Fruit fly (Drosophila melanogaster) Kc167 (cell line): ENCODE data around the gene Sry-delta.

Experiments used
- Myc ChIP-seq: fragments of >200 bp; optimal IDR thresholded peaks from 2 replicates; lab custom pipeline; 2017; ENCODE audit warnings: missing external identifiers
- h ChIP-seq: fragments of >200 bp; optimal IDR thresholded peaks from 3 replicates; lab custom pipeline; 2018; ENCODE audit warnings: missing external identifiers
- psq ChIP-seq: fragments of >200 bp; optimal IDR thresholded peaks from 2 replicates; lab custom pipeline; 2017; ENCODE audit warnings: missing external identifiers
- ttk ChIP-seq: sonication (Bioruptor generic); optimal IDR thresholded peaks from 2 replicates; lab custom pipeline; 2017; ENCODE audit warnings: missing external identifiers

dm6 chr3R:29997607-29998236, 45.4 kb upstream of the Sry-delta start, which contains the start of the genes CG15525 and CG11504:
- TF ChIP-seq h (lab: Kevin White, UChicago) (no peak), psq (no peak), Myc (no peak), ttk (lab: Kevin White, UChicago) (no peak)
